Fruit fly (Drosophila melanogaster) whole organism, embryonic: Measurements from ENCODE around the gene Or9a.

Experiments
- ATbp ChIP-seq: fragments of 200-800 bp; sonication (Bioruptor generic); optimal IDR thresholded peaks from 2 replicates; lab custom pipeline; 2017; ENCODE audit warnings: missing biosample characterization, mild to moderate bottlenecking, missing genetic modification characterization, missing genetic modification reagents
- Aef1 ChIP-seq: fragments of 200-800 bp; sonication (Bioruptor generic); IDR thresholded peaks from 3 replicates; pipeline ENCODE4 v1.3.6; 2022; ENCODE audit warnings: missing biosample characterization, missing genetic modification characterization
- B-H1 ChIP-seq: fragments of 200-800 bp; sonication (Bioruptor generic); IDR thresholded peaks from 3 replicates; pipeline ENCODE4 v1.3.6; 2022; ENCODE audit warnings: missing biosample characterization, missing genetic modification characterization
- BtbVII ChIP-seq: fragments of 200-800 bp; sonication (Bioruptor generic); optimal IDR thresholded peaks from 3 replicates; lab custom pipeline; 2017; ENCODE audit warnings: missing biosample characterization, mild to moderate bottlenecking, missing genetic modification characterization
- CG11247 ChIP-seq: fragments of 200-800 bp; sonication (Bioruptor generic); IDR thresholded peaks from 2 replicates; pipeline ENCODE4 v1.3.6; 2022; ENCODE audit warnings: missing biosample characterization, missing genetic modification characterization
- CG11456 ChIP-seq: fragments of 200-800 bp; sonication (Bioruptor generic); IDR thresholded peaks from 3 replicates; pipeline ENCODE4 v1.3.6; 2022; ENCODE audit warnings: missing biosample characterization, missing genetic modification characterization
- CG11723 ChIP-seq: fragments of 200-800 bp; sonication (Bioruptor generic); optimal IDR thresholded peaks from 2 replicates; lab custom pipeline; 2017; ENCODE audit warnings: missing biosample characterization, mild to moderate bottlenecking, missing genetic modification characterization
- CG12744 ChIP-seq: fragments of 200-800 bp; sonication (Bioruptor generic); optimal IDR thresholded peaks from 2 replicates; lab custom pipeline; 2016; ENCODE audit warnings: missing biosample characterization, missing genetic modification characterization
- CG14014 ChIP-seq: fragments of 200-800 bp; sonication (Bioruptor generic); IDR thresholded peaks from 2 replicates; pipeline ENCODE4 v1.3.6; 2022; ENCODE audit warnings: missing biosample characterization, missing genetic modification characterization
- CG17328 ChIP-seq: fragments of 200-800 bp; sonication (Bioruptor generic); IDR thresholded peaks from 2 replicates; pipeline ENCODE4 v1.3.6; 2022; ENCODE audit warnings: missing biosample characterization, missing genetic modification characterization
- CG17912 ChIP-seq: fragments of 200-800 bp; sonication (Bioruptor generic); optimal IDR thresholded peaks from 2 replicates; lab custom pipeline; 2018; ENCODE audit warnings: missing biosample characterization, mild to moderate bottlenecking, missing genetic modification characterization
- CG2120 ChIP-seq: fragments of 200-800 bp; sonication (Bioruptor generic); optimal IDR thresholded peaks from 3 replicates; lab custom pipeline; 2016; ENCODE audit warnings: missing biosample characterization, missing genetic modification characterization
- CG34422 ChIP-seq: fragments of 200-800 bp; sonication (Bioruptor generic); IDR thresholded peaks from 3 replicates; pipeline ENCODE4 v1.3.6; 2022; ENCODE audit warnings: missing biosample characterization, missing genetic modification characterization
- CG6254 ChIP-seq: fragments of 200-800 bp; sonication (Bioruptor generic); optimal IDR thresholded peaks from 3 replicates; lab custom pipeline; 2017; ENCODE audit warnings: mild to moderate bottlenecking, missing biosample characterization, missing genetic modification reagents, missing genetic modification characterization
- CG7745 ChIP-seq: fragments of 200-800 bp; sonication (Bioruptor generic); optimal IDR thresholded peaks from 2 replicates; lab custom pipeline; 2018; ENCODE audit warnings: missing biosample characterization, mild to moderate bottlenecking, missing genetic modification characterization, moderate library complexity
- CG8388 ChIP-seq: fragments of 200-800 bp; sonication (Bioruptor generic); optimal IDR thresholded peaks from 2 replicates; lab custom pipeline; 2019; ENCODE audit warnings: missing biosample characterization, mild to moderate bottlenecking, missing genetic modification characterization, moderate library complexity
- CG8478 ChIP-seq: fragments of >200 bp; optimal IDR thresholded peaks from 2 replicates; lab custom pipeline; 2018
- CG9609 ChIP-seq: fragments of 200-800 bp; sonication (Bioruptor generic); optimal IDR thresholded peaks from 3 replicates; lab custom pipeline; 2016; ENCODE audit warnings: missing biosample characterization, missing genetic modification characterization
- CG9817 ChIP-seq: fragments of 200-800 bp; sonication (Bioruptor generic); optimal IDR thresholded peaks from 2 replicates; lab custom pipeline; 2018; ENCODE audit warnings: missing biosample characterization, mild to moderate bottlenecking, missing genetic modification characterization, moderate library complexity
- CkIIα-i1 ChIP-seq: fragments of 200-800 bp; sonication (Bioruptor generic); IDR thresholded peaks from 2 replicates; pipeline ENCODE4 v1.3.6; 2022; ENCODE audit warnings: missing biosample characterization, missing genetic modification characterization
- CrebB ChIP-seq: fragments of 200-800 bp; sonication (Bioruptor generic); optimal IDR thresholded peaks from 3 replicates; lab custom pipeline; 2018; ENCODE audit warnings: missing biosample characterization, mild to moderate bottlenecking, missing genetic modification characterization
- D19A ChIP-seq: fragments of 200-800 bp; optimal IDR thresholded peaks from 3 replicates; lab custom pipeline; 2019; ENCODE audit warnings: missing biosample characterization, mild to moderate bottlenecking, missing genetic modification characterization, moderate library complexity
- Dll ChIP-seq: fragments of 200-800 bp; sonication (Bioruptor generic); IDR thresholded peaks from 4 replicates; pipeline ENCODE4 v1.3.6; 2022; ENCODE audit warnings: missing biosample characterization, missing genetic modification characterization; ENCODE audit not compliant: partially characterized antibody
- Drgx ChIP-seq: fragments of 200-800 bp; sonication (Bioruptor generic); IDR thresholded peaks from 2 replicates; pipeline ENCODE4 v1.3.6; 2022; ENCODE audit warnings: missing biosample characterization, missing genetic modification characterization
- E2f2 ChIP-seq: fragments of 200-800 bp; sonication (Bioruptor generic); IDR thresholded peaks from 2 replicates; pipeline ENCODE4 v1.3.6; 2022; ENCODE audit warnings: missing biosample characterization, missing genetic modification characterization
- Eip74EF ChIP-seq, 2 experiments: fragments of 200-800 bp in 1 of 2; fragments of >200 bp in 1 of 2; sonication (Bioruptor generic) in 1 of 2; optimal IDR thresholded peaks; 2 replicates each; lab custom pipeline; 2017 to 2019; ENCODE audit warnings: missing biosample characterization in 2 of 2, missing genetic modification characterization in 2 of 2, mild to moderate bottlenecking in 1 of 2, moderate library complexity in 1 of 2
- Ets65A ChIP-seq: fragments of 200-800 bp; sonication (Bioruptor generic); peaks from one replicate; lab custom pipeline; 2016; ENCODE audit warnings: missing biosample characterization, missing genetic modification characterization
- Mrtf ChIP-seq: fragments of 200-800 bp; sonication (Bioruptor generic); IDR thresholded peaks from 3 replicates; pipeline ENCODE4 v1.3.6; 2022; ENCODE audit warnings: missing biosample characterization, missing genetic modification characterization
- Nf-YA ChIP-seq: fragments of 200-800 bp; sonication (Bioruptor generic); IDR thresholded peaks from 2 replicates; pipeline ENCODE4 v1.3.6; 2022; ENCODE audit warnings: missing biosample characterization, missing genetic modification characterization
- Nf-YB ChIP-seq: fragments of 200-800 bp; sonication (Bioruptor generic); optimal IDR thresholded peaks from 3 replicates; lab custom pipeline; 2019; ENCODE audit warnings: missing biosample characterization, mild to moderate bottlenecking, missing genetic modification characterization, moderate library complexity
- Optix ChIP-seq: fragments of 200-800 bp; sonication (Bioruptor generic); IDR thresholded peaks from 3 replicates; pipeline ENCODE4 v1.3.6; 2022; ENCODE audit warnings: missing biosample characterization, missing genetic modification characterization
- Sry-δ ChIP-seq: fragments of 200-800 bp; sonication (Bioruptor generic); optimal IDR thresholded peaks from 2 replicates; lab custom pipeline; 2016; ENCODE audit warnings: missing biosample characterization, missing genetic modification characterization
- Vsx1 ChIP-seq: fragments of 200-800 bp; sonication (Bioruptor generic); optimal IDR thresholded peaks from 2 replicates; lab custom pipeline; 2017; ENCODE audit warnings: missing biosample characterization, mild to moderate bottlenecking, missing genetic modification characterization, missing genetic modification reagents
- Xbp1 ChIP-seq: fragments of 200-800 bp; sonication (Bioruptor generic); optimal IDR thresholded peaks from 3 replicates; lab custom pipeline; 2016; ENCODE audit warnings: missing biosample characterization, mild to moderate bottlenecking, missing genetic modification characterization
- Xrp1 ChIP-seq: fragments of 200-800 bp; sonication (Bioruptor generic); IDR thresholded peaks from 2 replicates; pipeline ENCODE4 v1.3.6; 2022; ENCODE audit warnings: missing biosample characterization, missing genetic modification characterization
- amos ChIP-seq: fragments of 200-800 bp; sonication (Bioruptor generic); IDR thresholded peaks from 2 replicates; pipeline ENCODE4 v1.3.6; 2022; ENCODE audit warnings: missing biosample characterization, missing genetic modification characterization; ENCODE audit not compliant: partially characterized antibody
- ara ChIP-seq: fragments of 200-800 bp; sonication (Bioruptor generic); IDR thresholded peaks from 2 replicates; pipeline ENCODE4 v1.3.6; 2022; ENCODE audit warnings: missing biosample characterization, missing genetic modification characterization
- br ChIP-seq: fragments of >200 bp; optimal IDR thresholded peaks from 2 replicates; lab custom pipeline; 2017
- cas ChIP-seq: fragments of 200-800 bp; sonication (Bioruptor generic); IDR thresholded peaks from 2 replicates; pipeline ENCODE4 v1.3.6; 2022; ENCODE audit warnings: missing biosample characterization, missing genetic modification characterization
- cg ChIP-seq: fragments of 200-800 bp; sonication (Bioruptor generic); optimal IDR thresholded peaks from 3 replicates; lab custom pipeline; 2019; ENCODE audit warnings: missing biosample characterization, mild to moderate bottlenecking, missing genetic modification characterization, moderate library complexity
- chm ChIP-seq: fragments of 200-800 bp; sonication (Bioruptor generic); IDR thresholded peaks from 2 replicates; pipeline ENCODE4 v1.3.6; 2022; ENCODE audit warnings: missing biosample characterization, missing genetic modification characterization
- croc ChIP-seq: fragments of 200-800 bp; sonication (Bioruptor generic); conservative IDR thresholded peaks from 3 replicates; pipeline ENCODE4 v1.3.6; 2022; ENCODE audit warnings: missing biosample characterization, missing genetic modification characterization
- dati ChIP-seq: fragments of 200-800 bp; sonication (Bioruptor generic); IDR thresholded peaks from 2 replicates; pipeline ENCODE4 v1.3.6; 2022; ENCODE audit warnings: missing biosample characterization, missing genetic modification characterization
- knrl ChIP-seq: fragments of 200-800 bp; sonication (Bioruptor generic); IDR thresholded peaks from 3 replicates; pipeline ENCODE4 v1.3.6; 2022; ENCODE audit warnings: missing biosample characterization, missing genetic modification characterization; ENCODE audit not compliant: partially characterized antibody
- lbe ChIP-seq: fragments of 200-800 bp; sonication (Bioruptor generic); optimal IDR thresholded peaks from 2 replicates; lab custom pipeline; 2016; ENCODE audit warnings: missing biosample characterization, mild to moderate bottlenecking, missing genetic modification characterization
- pnt ChIP-seq: fragments of 200-800 bp; sonication (Bioruptor generic); optimal IDR thresholded peaks from 3 replicates; lab custom pipeline; 2016; ENCODE audit warnings: missing biosample characterization, missing genetic modification characterization
- sens ChIP-seq: fragments of 200-800 bp; sonication (Bioruptor generic); peaks from one replicate; lab custom pipeline; 2016; ENCODE audit warnings: missing biosample characterization, missing genetic modification characterization
- seq ChIP-seq: fragments of 200-800 bp; sonication (Bioruptor generic); IDR thresholded peaks from 2 replicates; pipeline ENCODE4 v1.3.6; 2022; ENCODE audit warnings: missing biosample characterization, missing genetic modification characterization
- shn ChIP-seq: fragments of 200-800 bp; sonication (Bioruptor generic); optimal IDR thresholded peaks from 3 replicates; lab custom pipeline; 2016; ENCODE audit warnings: missing biosample characterization, missing genetic modification characterization
- tgo ChIP-seq: fragments of 200-800 bp; sonication (Bioruptor generic); IDR thresholded peaks from 3 replicates; pipeline ENCODE4 v1.3.6; 2022; ENCODE audit warnings: missing biosample characterization, missing genetic modification characterization
- usp ChIP-seq: fragments of >200 bp; optimal IDR thresholded peaks from 2 replicates; lab custom pipeline; 2017; ENCODE audit warnings: missing biosample characterization, missing genetic modification characterization

The Or9a gene

dm6 chrX:10460506-10461114 lies 1.1 kb upstream of the Or9a start, which contains the start of gene Neb-cGP (continued):
- TF ChIP-seq CG9609 (GFP tag; lab: Kevin White, UChicago) (peak; percentile 59), CG8478 (no peak), amos (GFP tag; lab: Robert Waterston, UW) (peak; percentile 96), Xrp1 (GFP tag; lab: Robert Waterston, UW) (peak; percentile 48; the same call in 1 of the 2 replicates), pnt (no peak), D19A (tag; lab: Kevin White, UChicago) (peak; percentile 29), ATbp (GFP tag; lab: Kevin White, UChicago) (peak; percentile 4), E2f2 (GFP tag; lab: Robert Waterston, UW) (peak; percentile 98), CG11247 (peak; percentile 58), CG2120 (GFP tag; lab: Kevin White, UChicago) (peak; percentile 84), Drgx (peak; percentile 9; the same call in 1 of the 2 replicates), Sry-δ (GFP tag; lab: Kevin White, UChicago) (peak; percentile 79), lbe (GFP tag; lab: Kevin White, UChicago) (peak; percentile 61), CG8388 (GFP tag; lab: Kevin White, UChicago) (peak; percentile 15), cg (GFP tag; lab: Kevin White, UChicago) (no peak), Vsx1 (GFP tag; lab: Kevin White, UChicago) (no peak), tgo (GFP tag; lab: Robert Waterston, UW) (0 out of 3 replicates have a peak, but pooled peaks have one; percentile 26), Ets65A (GFP tag; lab: Kevin White, UChicago) (peak; percentile 96), seq (GFP tag; lab: Robert Waterston, UW) (no peak), Eip74EF (GFP tag; optimal IDR thresholded peaks at IDR 0.05; lab: Kevin White, UChicago) (no peak), br (no peak), knrl (peak; percentile 85), CG34422 (GFP tag; lab: Robert Waterston, UW) (peak; percentile 47; the same call in 2 of the 3 replicates), CrebB (tag; lab: Kevin White, UChicago) (peak; percentile 36), CG17328 (GFP tag; lab: Robert Waterston, UW) (peak; percentile 49; the same call in 1 of the 2 replicates), shn (peak; percentile 38), ara (GFP tag; lab: Robert Waterston, UW) (peak; percentile 25; the same call in 1 of the 2 replicates), CG6254 (GFP tag; lab: Kevin White, UChicago) (peak; percentile 25), Nf-YA (GFP tag; lab: Robert Waterston, UW) (no peak), usp (GFP tag; lab: Kevin White, UChicago) (no peak), cas (0 out of 2 replicates have a peak, but pooled peaks have one; percentile 39), Aef1 (peak; percentile 31; the same call in 1 of the 3 replicates), B-H1 (no peak), Mrtf (GFP tag; lab: Robert Waterston, UW) (no peak), CkIIα-i1 (no peak), Xbp1 (GFP tag; lab: Kevin White, UChicago) (peak; percentile 71), dati (GFP tag; lab: Robert Waterston, UW) (no peak), Dll (peak; percentile 91), Nf-YB (GFP tag; lab: Kevin White, UChicago) (no peak), Optix (GFP tag; lab: Robert Waterston, UW) (no peak), croc (GFP tag; lab: Robert Waterston, UW) (0 out of 3 replicates have a peak, but pooled peaks have one; percentile 17), sens (GFP tag; lab: Kevin White, UChicago) (peak; percentile 86), CG11723 (GFP tag; lab: Kevin White, UChicago) (peak; percentile 25), CG17912 (GFP tag; lab: Kevin White, UChicago) (peak; percentile 47), CG14014 (GFP tag; lab: Robert Waterston, UW) (peak; percentile 50; the same call in 1 of the 2 replicates), CG7745 (tag; lab: Kevin White, UChicago) (no peak), CG11456 (peak; percentile 76; the same call in 2 of the 3 replicates), CG9817 (peak; percentile 68), CG12744 (GFP tag; lab: Kevin White, UChicago) (peak; percentile 22), chm (peak; percentile 63), BtbVII (GFP tag; lab: Kevin White, UChicago) (peak; percentile 67)
